Worm (Caenorhabditis elegans) whole organism, L4 larva: ENCODE results near the gene eng-1.

Experiments
- daf-19 ChIP-seq: fragments of 200-800 bp; sonication (Bioruptor generic); conservative IDR thresholded peaks from 2 replicates; pipeline ENCODE4 v1.3.6; 2022; ENCODE audit warnings: missing genetic modification characterization, missing compliant biosample characterization
- mes-2 ChIP-seq: sonication (generic microtip); optimal IDR thresholded peaks from 2 replicates; lab custom pipeline; 2016; ENCODE audit warnings: missing genotype, mild to moderate bottlenecking, missing genetic modification characterization, missing compliant biosample characterization; ENCODE audit not compliant: poor library complexity, severe bottlenecking
- nhr-48 ChIP-seq: sonication (generic microtip); optimal IDR thresholded peaks from 2 replicates; lab custom pipeline; 2016; ENCODE audit warnings: mild to moderate bottlenecking, missing genetic modification characterization, missing compliant biosample characterization
- nhr-76 ChIP-seq: fragments of 150-350 bp; optimal IDR thresholded peaks from 2 replicates; lab custom pipeline; 2014; ENCODE audit warnings: missing biosample characterization, missing genetic modification characterization
- pqm-1 ChIP-seq: sonication (generic microtip); optimal IDR thresholded peaks from 2 replicates; lab custom pipeline; 2017; ENCODE audit warnings: missing biosample characterization, missing genetic modification characterization
- unc-39 ChIP-seq: sonication (generic microtip); optimal IDR thresholded peaks from 2 replicates; lab custom pipeline; 2017; ENCODE audit warnings: missing biosample characterization, missing genetic modification characterization

- no peak for TF ChIP-seq nhr-76 (tag; lab: Kevin White, UChicago)
- no peak for TF ChIP-seq mes-2 (tag; lab: Kevin White, UChicago)
- no peak for TF ChIP-seq daf-19 (GFP tag; lab: Robert Waterston, UW)
- no peak for TF ChIP-seq pqm-1 (tag; lab: Kevin White, UChicago)
- TF ChIP-seq unc-39 (tag; lab: Kevin White, UChicago) = no peak
- TF ChIP-seq nhr-48 = no peak
Measured at ce11 chrIII:5828065-5828464, 40.2 kb downstream of the eng-1 start.
